Fruit fly (Drosophila melanogaster) S2 (cell line): ENCODE data around the gene subdued.

Source experiments
- CG8478 ChIP-seq: fragments of >200 bp; optimal IDR thresholded peaks from 2 replicates; lab custom pipeline; 2018
- CTCF ChIP-seq, 2 experiments: fragments of >200 bp; optimal IDR thresholded peaks; 2 replicates each; lab custom pipeline; 2018

DNA sequence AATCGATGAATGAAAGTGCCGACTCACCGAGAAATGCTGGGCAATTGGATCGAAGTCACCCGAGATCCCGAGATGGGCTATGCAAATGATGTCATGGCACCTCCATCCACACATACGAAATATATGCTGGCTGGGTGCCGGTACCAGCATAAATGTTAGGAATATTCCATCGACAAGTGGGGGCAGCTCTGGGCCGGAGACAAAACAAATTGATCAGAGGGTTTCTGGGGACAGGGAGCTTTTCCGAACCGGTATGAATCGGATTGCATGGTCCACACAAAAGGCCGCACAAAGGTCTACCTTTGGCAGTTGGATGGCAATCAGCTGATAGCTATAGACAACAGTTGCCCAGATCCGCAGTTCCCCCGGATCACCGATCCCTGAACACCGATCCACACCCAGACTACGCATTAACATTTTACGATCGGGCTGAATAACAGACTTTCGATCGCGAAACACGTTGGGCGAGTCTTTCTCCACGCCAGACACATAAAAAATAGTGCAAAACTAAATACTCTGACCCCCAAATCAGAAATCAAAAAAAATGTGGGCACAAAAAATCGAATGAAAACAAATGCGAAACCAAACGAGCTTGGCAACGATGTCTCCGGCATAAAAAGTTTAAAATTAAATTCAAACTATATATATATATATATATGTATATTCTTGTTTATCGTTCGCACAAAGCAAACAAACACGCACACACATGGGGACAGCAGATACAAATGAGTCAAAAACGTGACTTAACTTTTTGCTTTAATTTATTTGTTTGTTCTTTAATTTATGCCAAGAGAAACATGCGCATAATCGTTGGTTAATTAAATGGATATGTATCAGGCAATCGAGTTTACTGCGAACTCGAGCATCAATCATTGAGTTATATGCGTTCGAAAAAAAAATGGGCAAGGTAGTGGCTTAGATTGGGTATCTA is 17.0 kb downstream of the subdued start:
- TF ChIP-seq CTCF (optimal IDR thresholded peaks at IDR 0.05; lab: Kevin White, UChicago) = no peak
- no peak for TF ChIP-seq CG8478 (lab: Kevin White, UChicago)
